Worm (Caenorhabditis elegans) whole organism, L2 larva: ENCODE data around the gene del-2.
A peak's percentile ranks its signal among the peaks of the same experiment; 100 is the strongest.

Source experiments
- F13H6.1 ChIP-seq: sonication (generic microtip); optimal IDR thresholded peaks from 2 replicates; lab custom pipeline; 2016; ENCODE audit warnings: missing genetic modification characterization, missing compliant biosample characterization
- R02D3.7 ChIP-seq: fragments of 150-350 bp; optimal IDR thresholded peaks from 2 replicates; lab custom pipeline; 2014; ENCODE audit warnings: missing biosample characterization, missing genetic modification characterization
- alr-1 ChIP-seq: fragments of 150-350 bp; optimal IDR thresholded peaks from 2 replicates; lab custom pipeline; 2014; ENCODE audit warnings: missing biosample characterization, missing genetic modification characterization
- aly-2 ChIP-seq: fragments of 150-350 bp; optimal IDR thresholded peaks from 2 replicates; lab custom pipeline; 2014; ENCODE audit warnings: missing biosample characterization, missing genetic modification characterization
- ceh-82 ChIP-seq: fragments of 150-350 bp; optimal IDR thresholded peaks from 2 replicates; lab custom pipeline; 2014; ENCODE audit warnings: missing biosample characterization, missing genetic modification characterization
- crh-2 ChIP-seq: sonication (generic microtip); optimal IDR thresholded peaks from 2 replicates; lab custom pipeline; 2017; ENCODE audit warnings: missing biosample characterization, missing genetic modification characterization
- dmd-4 ChIP-seq: sonication (generic microtip); optimal IDR thresholded peaks from 2 replicates; lab custom pipeline; 2017; ENCODE audit warnings: missing biosample characterization, missing genetic modification characterization
- egl-27 ChIP-seq: sonication (generic microtip); optimal IDR thresholded peaks from 3 replicates; lab custom pipeline; 2017; ENCODE audit warnings: missing biosample characterization, missing genetic modification reagents, missing genetic modification characterization
- elt-1 ChIP-seq: fragments of 150-350 bp; optimal IDR thresholded peaks from 2 replicates; lab custom pipeline; 2014; ENCODE audit warnings: missing biosample characterization, missing genetic modification characterization
- elt-3 ChIP-seq: sonication (generic microtip); optimal IDR thresholded peaks from 2 replicates; lab custom pipeline; 2017; ENCODE audit warnings: missing biosample characterization, missing genetic modification characterization
- fos-1 ChIP-seq: fragments of 150-350 bp; optimal IDR thresholded peaks from 2 replicates; lab custom pipeline; 2014; ENCODE audit warnings: missing biosample characterization, missing genetic modification characterization
- gmeb-1 ChIP-seq: fragments of 150-350 bp; optimal IDR thresholded peaks from 2 replicates; lab custom pipeline; 2014; ENCODE audit warnings: missing biosample characterization, missing genetic modification characterization
- lsy-2 ChIP-seq, 2 experiments: fragments of 150-350 bp in 1 of 2; sonication (generic microtip) in 1 of 2; optimal IDR thresholded peaks; 2 replicates each; lab custom pipeline; 2014 to 2017; ENCODE audit warnings: missing biosample characterization in 2 of 2, missing genetic modification characterization in 2 of 2
- mdl-1 ChIP-seq, 2 experiments: fragments of 150-350 bp in 1 of 2; sonication (generic microtip) in 1 of 2; optimal IDR thresholded peaks; 2 replicates each; lab custom pipeline; 2017; ENCODE audit warnings: missing biosample characterization in 2 of 2, missing genetic modification characterization in 2 of 2
- nhr-10 ChIP-seq: sonication (generic microtip); optimal IDR thresholded peaks from 2 replicates; lab custom pipeline; 2017; ENCODE audit warnings: missing biosample characterization, missing genetic modification characterization
- nhr-129 ChIP-seq: fragments of 150-350 bp; optimal IDR thresholded peaks from 2 replicates; lab custom pipeline; 2014; ENCODE audit warnings: missing biosample characterization, missing genetic modification characterization
- nhr-21 ChIP-seq: fragments of 150-350 bp; optimal IDR thresholded peaks from 2 replicates; lab custom pipeline; 2014; ENCODE audit warnings: missing biosample characterization, missing genetic modification characterization
- nhr-23 ChIP-seq: fragments of 150-350 bp; optimal IDR thresholded peaks from 2 replicates; lab custom pipeline; 2014; ENCODE audit warnings: missing biosample characterization, missing genetic modification reagents, missing genetic modification characterization
- nhr-237 ChIP-seq: fragments of 150-350 bp; optimal IDR thresholded peaks from 2 replicates; lab custom pipeline; 2014; ENCODE audit warnings: missing biosample characterization, missing genetic modification characterization
- nhr-6 ChIP-seq: fragments of 150-350 bp; optimal IDR thresholded peaks from 2 replicates; lab custom pipeline; 2014; ENCODE audit warnings: missing biosample characterization, missing genetic modification characterization
- peb-1 ChIP-seq: fragments of 150-350 bp; optimal IDR thresholded peaks from 2 replicates; lab custom pipeline; 2014; ENCODE audit warnings: missing biosample characterization, missing genetic modification characterization
- sem-4 ChIP-seq: fragments of 150-350 bp; optimal IDR thresholded peaks from 2 replicates; lab custom pipeline; 2014; ENCODE audit warnings: missing biosample characterization, missing genetic modification reagents, missing genetic modification characterization
- sma-3 ChIP-seq: sonication (generic microtip); optimal IDR thresholded peaks from 2 replicates; lab custom pipeline; 2016; ENCODE audit warnings: missing genetic modification reagents, missing genetic modification characterization, missing compliant biosample characterization
- sma-9 ChIP-seq, 2 experiments: fragments of 150-350 bp in 1 of 2; sonication (generic microtip) in 1 of 2; optimal IDR thresholded peaks; 2 replicates each; lab custom pipeline; 2014 to 2016; ENCODE audit warnings: missing genetic modification characterization in 2 of 2, mild to moderate bottlenecking in 1 of 2, missing biosample characterization in 1 of 2, missing compliant biosample characterization in 1 of 2, missing genetic modification reagents in 1 of 2, moderate library complexity in 1 of 2
- snpc-4 ChIP-seq: fragments of 150-350 bp; optimal IDR thresholded peaks from 2 replicates; lab custom pipeline; 2014; ENCODE audit warnings: missing biosample characterization, missing genetic modification characterization
- unc-39 ChIP-seq: fragments of 150-350 bp; optimal IDR thresholded peaks from 2 replicates; lab custom pipeline; 2014; ENCODE audit warnings: missing biosample characterization, missing genetic modification characterization
- unc-55 ChIP-seq: fragments of 150-350 bp; sonication (generic microtip); optimal IDR thresholded peaks from 3 replicates; lab custom pipeline; 2014; ENCODE audit warnings: missing biosample characterization, missing genetic modification reagents, missing genetic modification characterization
- unc-62 ChIP-seq: fragments of 150-350 bp; optimal IDR thresholded peaks from 2 replicates; lab custom pipeline; 2014; ENCODE audit warnings: missing biosample characterization, missing genetic modification reagents, missing genetic modification characterization
- ztf-11 ChIP-seq: sonication (generic microtip); optimal IDR thresholded peaks from 2 replicates; lab custom pipeline; 2017; ENCODE audit warnings: missing biosample characterization, missing genetic modification characterization
- ztf-4 ChIP-seq: fragments of 150-350 bp; optimal IDR thresholded peaks from 2 replicates; lab custom pipeline; 2014; ENCODE audit warnings: missing biosample characterization, missing genetic modification characterization

Gene del-2

DNA sequence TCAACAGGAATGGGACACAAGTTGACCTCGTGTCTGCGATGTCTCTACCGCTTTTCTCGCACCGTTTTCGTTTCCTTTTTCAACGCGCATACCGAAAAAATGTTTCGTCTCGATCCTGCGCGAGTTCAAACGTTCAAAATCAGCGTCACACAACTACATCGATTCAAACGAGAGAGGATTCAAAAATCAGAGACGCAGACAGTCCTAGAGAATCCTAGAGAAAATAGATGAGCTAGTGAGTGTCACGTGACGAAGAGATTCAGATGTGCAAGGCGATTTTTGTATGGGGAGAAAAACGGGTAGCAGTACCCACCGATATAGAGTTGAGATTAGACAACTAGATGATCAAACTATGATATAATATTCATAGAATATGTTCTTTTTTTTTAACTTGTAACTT lies 28.1 kb upstream of the del-2 start (continued):
- TF ChIP-seq elt-1 (tag; lab: Kevin White, UChicago) = peak; percentile 77
- peak; percentile 37 for TF ChIP-seq fos-1
- TF ChIP-seq alr-1 = no peak
- peak; percentile 93 for TF ChIP-seq sma-9 (GFP tag; optimal IDR thresholded peaks at IDR 0.05; lab: Kevin White, UChicago)
- TF ChIP-seq sma-9 (tag; optimal IDR thresholded peaks at IDR 0.05; lab: Kevin White, UChicago) = no peak
- no peak for TF ChIP-seq aly-2 (tag; lab: Kevin White, UChicago)
- peak; percentile 33 for TF ChIP-seq egl-27 (tag; lab: Kevin White, UChicago)

DNA sequence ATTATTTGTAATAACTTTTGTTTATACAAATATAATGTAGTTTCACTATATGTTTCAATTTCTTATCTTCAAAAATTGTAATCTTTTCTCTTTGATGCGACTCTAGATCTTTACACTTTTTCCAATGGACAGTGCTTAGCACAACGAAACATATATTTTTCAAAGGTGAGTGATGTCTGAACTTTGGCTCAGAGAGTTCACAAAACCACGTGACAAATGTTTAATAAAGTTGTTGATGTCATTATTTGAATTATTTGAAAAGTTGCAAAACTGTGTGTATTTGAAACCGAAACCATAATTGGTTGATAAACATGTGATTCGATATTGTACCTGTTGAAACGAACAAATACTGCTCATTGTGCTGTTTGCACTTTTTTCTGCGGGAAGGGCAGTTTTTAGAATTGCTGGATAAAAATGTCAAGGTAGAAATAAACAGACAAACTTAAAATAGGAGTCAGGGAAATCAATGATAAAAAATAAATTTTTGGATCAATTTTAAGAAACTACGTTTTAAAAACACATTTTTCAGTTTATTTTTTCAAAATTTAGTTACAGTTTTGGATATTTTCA lies 26.4 kb upstream of the del-2 start:
- TF ChIP-seq nhr-237 = no peak
- no peak for TF ChIP-seq dmd-4 (tag; lab: Kevin White, UChicago)
- TF ChIP-seq F13H6.1 (tag; lab: Kevin White, UChicago) = peak; percentile 59
- no peak for TF ChIP-seq sma-3
- no peak for TF ChIP-seq nhr-6 (tag; lab: Kevin White, UChicago)
- TF ChIP-seq fos-1 = no peak
- peak; percentile 38 for TF ChIP-seq ztf-4 (tag; lab: Kevin White, UChicago)
- TF ChIP-seq alr-1 = no peak
- TF ChIP-seq snpc-4 (tag; lab: Kevin White, UChicago) = no peak
- no peak for TF ChIP-seq nhr-23
- TF ChIP-seq elt-1 (tag; lab: Kevin White, UChicago) = no peak
- no peak for TF ChIP-seq ceh-82
- peak; percentile 77 for TF ChIP-seq sma-9 (GFP tag; optimal IDR thresholded peaks at IDR 0.05; lab: Kevin White, UChicago)
- TF ChIP-seq sma-9 (tag; optimal IDR thresholded peaks at IDR 0.05; lab: Kevin White, UChicago) = no peak
- TF ChIP-seq R02D3.7 (tag; lab: Kevin White, UChicago) = no peak
- no peak for TF ChIP-seq nhr-21 (tag; lab: Kevin White, UChicago)
- no peak for TF ChIP-seq sem-4 (tag; lab: Kevin White, UChicago)
- no peak for TF ChIP-seq nhr-10 (tag; lab: Kevin White, UChicago)
- TF ChIP-seq gmeb-1 (tag; lab: Kevin White, UChicago) = no peak
- no peak for TF ChIP-seq ztf-11 (tag; lab: Kevin White, UChicago)
- peak in 1 of 2 experiments; percentile 39 for TF ChIP-seq lsy-2 (tag; optimal IDR thresholded peaks at IDR 0.05; lab: Kevin White, UChicago)
- peak; percentile 3 for TF ChIP-seq nhr-129 (tag; lab: Kevin White, UChicago)
- TF ChIP-seq crh-2 = peak; percentile 44

DNA sequence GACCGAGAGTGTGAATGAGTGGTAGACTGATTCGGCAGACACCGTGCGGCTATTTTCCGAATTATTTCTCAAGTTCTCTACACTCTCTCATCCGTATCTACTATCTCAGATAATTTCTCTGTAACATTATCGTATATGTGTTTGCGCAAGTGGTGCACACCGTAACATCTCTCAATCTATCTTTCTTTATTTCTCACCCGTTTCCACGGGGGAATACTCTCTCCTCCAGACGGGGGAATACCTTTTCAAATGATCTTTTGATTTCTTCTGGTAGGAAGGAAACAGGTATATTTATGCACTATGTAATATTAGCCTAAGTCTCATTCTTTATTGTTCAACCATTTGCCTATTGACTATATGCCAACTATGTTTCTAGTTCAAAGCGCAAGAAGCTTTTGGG lies 25.3 kb upstream of the del-2 start:
- no peak for TF ChIP-seq nhr-129 (tag; lab: Kevin White, UChicago)
- TF ChIP-seq unc-62 (GFP tag; lab: Kevin White, UChicago) = no peak
- TF ChIP-seq ztf-4 (tag; lab: Kevin White, UChicago) = no peak
- TF ChIP-seq F13H6.1 (tag; lab: Kevin White, UChicago) = peak; percentile 22
- no peak for TF ChIP-seq alr-1
- peak; percentile 90 for TF ChIP-seq sma-9 (GFP tag; optimal IDR thresholded peaks at IDR 0.05; lab: Kevin White, UChicago)
- no peak for TF ChIP-seq sma-9 (tag; optimal IDR thresholded peaks at IDR 0.05; lab: Kevin White, UChicago)
- TF ChIP-seq ceh-82 = no peak
- TF ChIP-seq, all 48 proteins: peak for 2

DNA sequence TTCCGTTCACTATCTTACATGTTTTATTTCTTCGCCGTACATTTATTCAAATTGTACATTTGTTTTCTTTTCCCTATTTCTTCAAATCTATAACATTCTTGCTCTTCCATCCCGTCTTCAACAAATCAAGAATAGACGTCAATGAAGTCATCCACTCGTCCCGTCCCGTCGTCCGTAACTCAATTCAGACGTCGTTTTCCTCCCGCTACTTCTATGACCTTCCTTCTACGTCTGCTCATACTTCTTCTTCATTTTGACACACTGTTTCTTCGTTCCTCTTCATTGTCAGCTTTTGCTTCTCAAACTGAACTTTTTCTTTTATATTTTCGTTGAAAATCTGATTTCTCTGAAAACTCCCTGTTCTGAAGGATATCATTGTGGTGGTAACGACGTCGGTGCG lies 18.2 kb upstream of the del-2 start:
- TF ChIP-seq egl-27 (tag; lab: Kevin White, UChicago) (no peak), nhr-21 (tag; lab: Kevin White, UChicago) (no peak), F13H6.1 (tag; lab: Kevin White, UChicago) (no peak), sma-9 (GFP tag; optimal IDR thresholded peaks at IDR 0.05; lab: Kevin White, UChicago) (no peak), sma-9 (tag; optimal IDR thresholded peaks at IDR 0.05; lab: Kevin White, UChicago) (no peak), aly-2 (tag; lab: Kevin White, UChicago) (no peak), nhr-10 (tag; lab: Kevin White, UChicago) (no peak), mdl-1 (tag; optimal IDR thresholded peaks at IDR 0.05; lab: Kevin White, UChicago) (no peak), unc-55 (GFP tag; lab: Kevin White, UChicago) (no peak), lsy-2 (tag; optimal IDR thresholded peaks at IDR 0.05; lab: Kevin White, UChicago) (no peak), R02D3.7 (tag; lab: Kevin White, UChicago) (no peak), peb-1 (tag; lab: Kevin White, UChicago) (no peak), ztf-11 (tag; lab: Kevin White, UChicago) (no peak), elt-3 (tag; lab: Kevin White, UChicago) (no peak), snpc-4 (tag; lab: Kevin White, UChicago) (no peak)

DNA sequence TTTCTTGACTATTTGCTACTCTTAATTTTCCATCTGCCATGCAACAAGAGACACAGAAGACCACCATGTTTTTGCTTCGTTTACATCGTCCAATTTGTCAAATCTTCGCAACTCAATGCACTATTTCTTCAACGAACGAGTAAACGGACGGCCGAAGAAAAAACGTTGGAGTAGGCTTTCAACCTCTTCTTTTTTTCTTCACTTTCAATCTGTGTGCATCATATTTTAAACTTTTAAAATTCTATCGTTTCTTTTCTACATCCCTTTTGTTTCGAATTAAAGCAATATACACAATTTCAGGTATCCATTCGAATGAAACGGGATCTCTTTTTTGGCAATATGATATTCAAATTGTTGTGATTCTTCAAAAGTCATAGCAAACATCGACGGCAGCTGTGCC lies 15.9 kb upstream of the del-2 start, which contains the start of gene acc-1:
TSS of gene acc-1 (plus strand) at position 301 of the 400 bp plus-strand sequence.
- TF ChIP-seq unc-55 (GFP tag; lab: Kevin White, UChicago) = no peak
- TF ChIP-seq unc-39 (tag; lab: Kevin White, UChicago) = no peak
- no peak for TF ChIP-seq lsy-2 (tag; optimal IDR thresholded peaks at IDR 0.05; lab: Kevin White, UChicago)
- no peak for TF ChIP-seq gmeb-1 (tag; lab: Kevin White, UChicago)
- TF ChIP-seq ztf-11 (tag; lab: Kevin White, UChicago) = no peak
